Fruit fly (Drosophila melanogaster): Measurements from ENCODE around the gene CG13996.

DNA sequence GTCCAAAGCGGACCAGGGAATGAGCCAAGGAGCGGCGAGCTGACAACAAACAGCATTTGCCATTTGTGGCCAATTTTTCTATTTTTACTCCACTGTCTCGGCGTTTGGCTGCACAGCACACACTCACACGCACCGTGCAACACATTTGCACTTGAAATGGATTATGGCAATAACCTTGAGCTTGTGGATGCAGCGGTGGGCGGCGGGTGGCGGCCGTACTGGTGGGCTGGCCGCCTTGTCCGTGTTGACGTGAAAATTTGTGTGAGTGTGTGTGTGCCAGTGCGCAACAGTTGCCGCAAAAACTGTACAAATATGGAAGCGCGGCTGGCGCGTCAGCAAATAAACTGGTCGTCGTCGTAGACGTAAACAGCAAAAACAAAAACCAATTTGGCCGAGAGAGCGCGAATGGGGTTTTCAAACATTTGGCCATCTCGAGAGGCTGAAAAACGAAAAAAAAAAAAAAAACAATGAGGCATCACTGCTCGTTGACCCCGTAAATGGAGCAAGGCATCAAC, 45.6 kb upstream of the CG13996 start:
- TF ChIP-seq dmrt93B (GFP tag; optimal IDR thresholded peaks at IDR 0.05): no peak
- TF ChIP-seq N (GFP tag; optimal IDR thresholded peaks at IDR 0.05): no peak
- TF ChIP-seq Dif (GFP tag; optimal IDR thresholded peaks at IDR 0.05; ENCODE audit: partially characterized antibody): no peak
- TF ChIP-seq Hr78 (GFP tag; optimal IDR thresholded peaks at IDR 0.05): no peak
- no peak for TF ChIP-seq CG32264 (GFP tag; optimal IDR thresholded peaks at IDR 0.05)
- peak; percentile 52 for TF ChIP-seq h (GFP tag; optimal IDR thresholded peaks at IDR 0.05)
- no peak for TF ChIP-seq Sp1 (GFP tag; optimal IDR thresholded peaks at IDR 0.05)
- no peak for TF ChIP-seq Jra (GFP tag; optimal IDR thresholded peaks at IDR 0.05)
- TF ChIP-seq psq (GFP tag; optimal IDR thresholded peaks at IDR 0.05): no peak
- no peak for TF ChIP-seq HLH106 (tag; optimal IDR thresholded peaks at IDR 0.05)
- TF ChIP-seq lola (GFP tag; optimal IDR thresholded peaks at IDR 0.05): no peak
- no peak for TF ChIP-seq CG9705 (GFP tag; optimal IDR thresholded peaks at IDR 0.05)
- TF ChIP-seq pan (optimal IDR thresholded peaks at IDR 0.05): no peak
